Fruit fly (Drosophila melanogaster) whole organism, wandering third instar larva: ENCODE data around the gene CG6415.

Experiments used
- Abd-B ChIP-seq: fragments of >200 bp; optimal IDR thresholded peaks from 2 replicates; lab custom pipeline; 2017; ENCODE audit warnings: missing biosample characterization, missing genetic modification characterization
- CG32264 ChIP-seq: fragments of 200-800 bp; sonication (Bioruptor generic); optimal IDR thresholded peaks from 2 replicates; lab custom pipeline; 2016; ENCODE audit warnings: missing biosample characterization, missing genetic modification characterization
- CG9705 ChIP-seq: fragments of 200-800 bp; sonication (Bioruptor generic); optimal IDR thresholded peaks from 2 replicates; lab custom pipeline; 2018; ENCODE audit warnings: missing biosample characterization, mild to moderate bottlenecking, missing genetic modification characterization
- CrebA ChIP-seq: fragments of 200-800 bp; sonication (Bioruptor generic); optimal IDR thresholded peaks from 2 replicates; lab custom pipeline; 2016; ENCODE audit warnings: missing biosample characterization, mild to moderate bottlenecking, missing genetic modification characterization, borderline replicate concordance
- Dfd ChIP-seq: fragments of >200 bp; optimal IDR thresholded peaks from 2 replicates; lab custom pipeline; 2017; ENCODE audit warnings: missing biosample characterization, missing genetic modification characterization
- Dif ChIP-seq: fragments of 200-275, 200-300 bp; sonication (Bioruptor generic); optimal IDR thresholded peaks from 2 replicates; lab custom pipeline; 2018; ENCODE audit warnings: missing biosample characterization, missing genetic modification characterization; ENCODE audit not compliant: partially characterized antibody
- GATAd ChIP-seq: sonication (Bioruptor generic); optimal IDR thresholded peaks from 2 replicates; lab custom pipeline; 2016; ENCODE audit warnings: missing biosample characterization, missing genetic modification characterization
- HLH106 ChIP-seq: fragments of 200-800 bp; optimal IDR thresholded peaks from 3 replicates; lab custom pipeline; 2019; ENCODE audit warnings: missing biosample characterization, mild to moderate bottlenecking, missing genetic modification characterization, moderate library complexity
- Hnf4 ChIP-seq: fragments of 200-800 bp; sonication (Bioruptor generic); optimal IDR thresholded peaks from 2 replicates; lab custom pipeline; 2016; ENCODE audit warnings: missing biosample characterization, mild to moderate bottlenecking, missing genetic modification characterization
- Hr78 ChIP-seq: fragments of >200 bp; optimal IDR thresholded peaks from 2 replicates; lab custom pipeline; 2017; ENCODE audit warnings: missing biosample characterization, missing genetic modification characterization
- Hr83 ChIP-seq: fragments of 200-300 bp; sonication (Bioruptor generic); optimal IDR thresholded peaks from 2 replicates; lab custom pipeline; 2016; ENCODE audit warnings: missing biosample characterization, mild to moderate bottlenecking, missing genetic modification characterization, moderate library complexity; ENCODE audit not compliant: poor library complexity, severe bottlenecking
- Jra ChIP-seq: sonication (Bioruptor generic); optimal IDR thresholded peaks from 2 replicates; lab custom pipeline; 2016; ENCODE audit warnings: missing biosample characterization, missing genetic modification characterization
- Mio ChIP-seq: sonication (Bioruptor generic); optimal IDR thresholded peaks from 2 replicates; lab custom pipeline; 2016; ENCODE audit warnings: missing biosample characterization, missing genetic modification characterization
- Myc ChIP-seq: fragments of >200 bp; optimal IDR thresholded peaks from 2 replicates; lab custom pipeline; 2017
- OdsH ChIP-seq: fragments of 200-800 bp; sonication (Bioruptor generic); optimal IDR thresholded peaks from 2 replicates; lab custom pipeline; 2016; ENCODE audit warnings: missing biosample characterization, mild to moderate bottlenecking, missing genetic modification characterization
- Rel ChIP-seq, 2 experiments: fragments of 200-800 bp; sonication (Bioruptor generic) in 1 of 2; optimal IDR thresholded peaks; 2 replicates in 1 of 2; 3 replicates in 1 of 2; lab custom pipeline; 2016 to 2019; ENCODE audit warnings: mild to moderate bottlenecking in 2 of 2, missing biosample characterization in 2 of 2, missing genetic modification characterization in 2 of 2, moderate library complexity in 1 of 2
- Sp1 ChIP-seq: fragments of 200-800 bp; sonication (Bioruptor generic); optimal IDR thresholded peaks from 3 replicates; lab custom pipeline; 2019; ENCODE audit warnings: missing biosample characterization, mild to moderate bottlenecking, missing genetic modification characterization, moderate library complexity
- Vsx2 ChIP-seq: fragments of 200-300, 225-300 bp; sonication (Bioruptor generic); optimal IDR thresholded peaks from 2 replicates; lab custom pipeline; 2018; ENCODE audit warnings: missing biosample characterization, missing genetic modification characterization; ENCODE audit not compliant: partially characterized antibody
- br ChIP-seq: fragments of 200-800 bp; sonication (Bioruptor generic); optimal IDR thresholded peaks from 2 replicates; lab custom pipeline; 2016; ENCODE audit warnings: missing biosample characterization, missing genetic modification characterization
- brk ChIP-seq: fragments of 200-800 bp; sonication (Bioruptor generic); optimal IDR thresholded peaks from 2 replicates; lab custom pipeline; 2016; ENCODE audit warnings: missing biosample characterization, mild to moderate bottlenecking, missing genetic modification characterization
- dl ChIP-seq, 2 experiments: fragments of 175-275, 200-275 bp in 1 of 2; fragments of 200-275 bp in 1 of 2; sonication (Bioruptor generic); optimal IDR thresholded peaks; lab custom pipeline; 2018; ENCODE audit warnings: mild to moderate bottlenecking in 2 of 2, missing biosample characterization in 2 of 2, missing genetic modification characterization in 2 of 2, moderate library complexity in 2 of 2; ENCODE audit not compliant: partially characterized antibody in 2 of 2, insufficient read depth in 1 of 2
- dmrt93B ChIP-seq: fragments of 200-800 bp; sonication (Bioruptor generic); optimal IDR thresholded peaks from 2 replicates; lab custom pipeline; 2018; ENCODE audit warnings: missing biosample characterization, mild to moderate bottlenecking, missing genetic modification characterization
- dsf ChIP-seq: sonication (Bioruptor generic); optimal IDR thresholded peaks from 2 replicates; lab custom pipeline; 2016; ENCODE audit warnings: missing biosample characterization, missing genetic modification characterization, borderline replicate concordance
- ey ChIP-seq: fragments of 200-800 bp; sonication (Bioruptor generic); optimal IDR thresholded peaks from 2 replicates; lab custom pipeline; 2016; ENCODE audit warnings: missing biosample characterization, missing genetic modification characterization
- foxo ChIP-seq, 2 experiments: fragments of 200-800 bp; sonication (Bioruptor generic); optimal IDR thresholded peaks; 2 replicates in 1 of 2; 3 replicates in 1 of 2; lab custom pipeline; 2016 to 2017; ENCODE audit warnings: missing biosample characterization in 2 of 2, missing genetic modification characterization in 2 of 2
- fru ChIP-seq: fragments of 200-800 bp; sonication (Bioruptor generic); optimal IDR thresholded peaks from 3 replicates; lab custom pipeline; 2016; ENCODE audit warnings: missing biosample characterization, mild to moderate bottlenecking, missing genetic modification characterization
- h ChIP-seq: fragments of 200-800 bp; sonication (Bioruptor generic); optimal IDR thresholded peaks from 3 replicates; lab custom pipeline; 2016; ENCODE audit warnings: missing biosample characterization, mild to moderate bottlenecking, missing genetic modification characterization
- jim ChIP-seq: fragments of 175-275, 200-325 bp; sonication (Bioruptor generic); optimal IDR thresholded peaks from 2 replicates; lab custom pipeline; 2016; ENCODE audit warnings: missing biosample characterization, mild to moderate bottlenecking, missing genetic modification characterization
- lola ChIP-seq: fragments of >200 bp; optimal IDR thresholded peaks from 2 replicates; lab custom pipeline; 2017; ENCODE audit warnings: missing biosample characterization, missing genetic modification characterization
- pan ChIP-seq: fragments of >200 bp; optimal IDR thresholded peaks from 2 replicates; lab custom pipeline; 2017
- rgr ChIP-seq: fragments of 200-800 bp; sonication (Bioruptor generic); optimal IDR thresholded peaks from 3 replicates; lab custom pipeline; 2016; ENCODE audit warnings: missing biosample characterization, mild to moderate bottlenecking, missing genetic modification characterization
- sage ChIP-seq: fragments of 200-800 bp; sonication (Bioruptor generic); optimal IDR thresholded peaks from 2 replicates; lab custom pipeline; 2016; ENCODE audit warnings: missing biosample characterization, mild to moderate bottlenecking, missing genetic modification characterization
- sv ChIP-seq: fragments of 200-800 bp; sonication (Bioruptor generic); optimal IDR thresholded peaks from 3 replicates; lab custom pipeline; 2016; ENCODE audit warnings: missing biosample characterization, missing genetic modification characterization
- tai ChIP-seq: sonication (Bioruptor generic); optimal IDR thresholded peaks from 2 replicates; lab custom pipeline; 2016; ENCODE audit warnings: missing biosample characterization, missing genetic modification characterization
- usp ChIP-seq: fragments of >200 bp; optimal IDR thresholded peaks from 2 replicates; lab custom pipeline; 2017; ENCODE audit warnings: missing biosample characterization, missing genetic modification characterization
- woc ChIP-seq: sonication (Bioruptor generic); optimal IDR thresholded peaks from 2 replicates; lab custom pipeline; 2016; ENCODE audit warnings: missing biosample characterization, mild to moderate bottlenecking, missing genetic modification characterization

CG6415 gene

dm6 chr2L:10704425-10704824 lies 1.0 kb downstream of the CG6415 start:
- TF ChIP-seq CG9705 (GFP tag; lab: Kevin White, UChicago) (no peak), Hr78 (no peak), Vsx2 (no peak), sage (GFP tag; lab: Kevin White, UChicago) (no peak), CG32264 (GFP tag; lab: Kevin White, UChicago) (no peak), Dfd (GFP tag; lab: Kevin White, UChicago) (no peak), sv (GFP tag; lab: Kevin White, UChicago) (no peak), ey (GFP tag; lab: Kevin White, UChicago) (no peak), HLH106 (tag; lab: Kevin White, UChicago) (no peak), OdsH (GFP tag; lab: Kevin White, UChicago) (no peak), woc (GFP tag; lab: Kevin White, UChicago) (no peak), Jra (no peak), Sp1 (GFP tag; lab: Kevin White, UChicago) (no peak), Hnf4 (GFP tag; lab: Kevin White, UChicago) (no peak), Rel (GFP tag; optimal IDR thresholded peaks at IDR 0.05; lab: Kevin White, UChicago) (no peak), Rel (tag; optimal IDR thresholded peaks at IDR 0.05; lab: Kevin White, UChicago) (no peak), dsf (GFP tag; lab: Kevin White, UChicago) (no peak), Abd-B (no peak), Mio (GFP tag; lab: Kevin White, UChicago) (no peak), Myc (no peak), dmrt93B (no peak)

DNA sequence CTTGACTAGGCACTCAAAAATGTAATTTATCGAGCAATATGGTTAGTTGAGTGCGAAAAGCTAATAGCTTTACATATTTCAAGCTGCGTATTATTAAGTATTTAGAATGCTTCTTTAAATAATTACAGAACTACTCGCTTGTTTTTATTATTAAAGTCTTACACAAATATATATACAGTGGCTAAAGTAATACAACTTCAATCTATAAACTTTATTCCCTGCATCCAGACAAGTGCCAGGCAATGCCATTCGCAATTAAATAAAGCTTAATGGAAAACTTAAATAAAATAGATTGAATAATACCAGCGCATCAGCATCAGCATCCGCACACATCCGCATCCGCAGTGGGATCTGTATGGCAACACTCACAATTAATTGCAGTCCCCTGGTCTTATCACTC lies 2.8 kb downstream of the CG6415 start:
- TF ChIP-seq GATAd (no peak), CG32264 (GFP tag; lab: Kevin White, UChicago) (no peak), dmrt93B (no peak), Jra (no peak), fru (GFP tag; lab: Kevin White, UChicago) (no peak), sv (GFP tag; lab: Kevin White, UChicago) (no peak), Sp1 (GFP tag; lab: Kevin White, UChicago) (no peak), Dif (GFP tag; lab: Kevin White, UChicago) (no peak), usp (GFP tag; lab: Kevin White, UChicago) (no peak), Hr83 (no peak), OdsH (GFP tag; lab: Kevin White, UChicago) (no peak), woc (GFP tag; lab: Kevin White, UChicago) (no peak), tai (GFP tag; lab: Kevin White, UChicago) (no peak), HLH106 (tag; lab: Kevin White, UChicago) (no peak), jim (GFP tag; lab: Kevin White, UChicago) (no peak), pan (lab: Kevin White, UChicago) (no peak), rgr (GFP tag; lab: Kevin White, UChicago) (no peak), foxo (GFP tag; optimal IDR thresholded peaks at IDR 0.05; lab: Kevin White, UChicago) (no peak), CG9705 (GFP tag; lab: Kevin White, UChicago) (no peak), br (GFP tag; lab: Kevin White, UChicago) (no peak)

- TF ChIP-seq GATAd, result no peak
- no peak for TF ChIP-seq Hr83
- TF ChIP-seq Sp1 (GFP tag; lab: Kevin White, UChicago), result no peak
- no peak for TF ChIP-seq lola (GFP tag; lab: Kevin White, UChicago)
- no peak for TF ChIP-seq Mio (GFP tag; lab: Kevin White, UChicago)
- no peak for TF ChIP-seq tai (GFP tag; lab: Kevin White, UChicago)
- TF ChIP-seq br (GFP tag; lab: Kevin White, UChicago), result no peak
- peak; percentile 83 for TF ChIP-seq Dfd (GFP tag; lab: Kevin White, UChicago)
Observed at dm6 chr2L:10708089-10708488, 4.7 kb downstream of the CG6415 start.

- TF ChIP-seq GATAd, result no peak
- no peak for TF ChIP-seq dl (GFP tag; optimal IDR thresholded peaks at IDR 0.05; lab: Kevin White, UChicago; ENCODE audit: insufficient read depth in 1 of 2, partially characterized antibody in 2 of 2)
- no peak for TF ChIP-seq Jra
- no peak for TF ChIP-seq pan (lab: Kevin White, UChicago)
- no peak for TF ChIP-seq CG9705 (GFP tag; lab: Kevin White, UChicago)
- no peak for TF ChIP-seq Hr83
- TF ChIP-seq Abd-B, result no peak
- no peak for TF ChIP-seq Sp1 (GFP tag; lab: Kevin White, UChicago)
- TF ChIP-seq dmrt93B, result no peak
- no peak for TF ChIP-seq dsf (GFP tag; lab: Kevin White, UChicago)
- TF ChIP-seq br (GFP tag; lab: Kevin White, UChicago), result no peak
- no peak for TF ChIP-seq brk (GFP tag; lab: Kevin White, UChicago)
- TF ChIP-seq Mio (GFP tag; lab: Kevin White, UChicago), result no peak
- TF ChIP-seq foxo (GFP tag; optimal IDR thresholded peaks at IDR 0.05; lab: Kevin White, UChicago), result no peak
- no peak for TF ChIP-seq CrebA
- no peak for TF ChIP-seq h (GFP tag; lab: Kevin White, UChicago)
- no peak for TF ChIP-seq lola (GFP tag; lab: Kevin White, UChicago)
Observed at dm6 chr2L:10709353-10709752, 5.9 kb downstream of the CG6415 start, which contains the start of gene Lip2. Lip2 (minus strand) TSS chr2L:10709453.
